Fruit fly (Drosophila melanogaster) whole organism, embryonic: ENCODE results near the gene smo.
A peak's percentile ranks its signal among the peaks of the same experiment; 100 is the strongest.

Experiments
- Bgb ChIP-seq: fragments of 200-800 bp; sonication (Bioruptor generic); IDR thresholded peaks from 2 replicates; pipeline ENCODE4 v1.3.6; 2022; ENCODE audit warnings: missing biosample characterization, missing genetic modification characterization; ENCODE audit not compliant: partially characterized antibody
- CG10209 ChIP-seq: fragments of 200-800 bp; sonication (Bioruptor generic); optimal IDR thresholded peaks from 3 replicates; lab custom pipeline; 2017; ENCODE audit warnings: missing biosample characterization, mild to moderate bottlenecking, missing genetic modification characterization, missing genetic modification reagents
- CG10366 ChIP-seq: fragments of 200-800 bp; sonication (Bioruptor generic); IDR thresholded peaks from 2 replicates; pipeline ENCODE4 v1.3.6; 2022; ENCODE audit warnings: missing biosample characterization, missing genetic modification characterization
- CG10431 ChIP-seq: fragments of 200-800 bp; sonication (Bioruptor generic); optimal IDR thresholded peaks from 3 replicates; lab custom pipeline; 2018; ENCODE audit warnings: missing biosample characterization, mild to moderate bottlenecking, missing genetic modification characterization
- CG17328 ChIP-seq: fragments of 200-800 bp; sonication (Bioruptor generic); IDR thresholded peaks from 2 replicates; pipeline ENCODE4 v1.3.6; 2022; ENCODE audit warnings: missing biosample characterization, missing genetic modification characterization
- CG17829 ChIP-seq: fragments of 200-800 bp; optimal IDR thresholded peaks from 2 replicates; lab custom pipeline; 2019; ENCODE audit warnings: missing biosample characterization, mild to moderate bottlenecking, missing genetic modification characterization, moderate library complexity
- CG18619 ChIP-seq: fragments of 200-800 bp; sonication (Bioruptor generic); optimal IDR thresholded peaks from 3 replicates; lab custom pipeline; 2017; ENCODE audit warnings: missing biosample characterization, mild to moderate bottlenecking, missing genetic modification characterization
- CG2875 ChIP-seq: fragments of 200-800 bp; sonication (Bioruptor generic); optimal IDR thresholded peaks from 2 replicates; lab custom pipeline; 2017; ENCODE audit warnings: missing biosample characterization, mild to moderate bottlenecking, missing genetic modification characterization, missing genetic modification reagents
- CG2889 ChIP-seq: fragments of 200-800 bp; sonication (Bioruptor generic); IDR thresholded peaks from 3 replicates; pipeline ENCODE4 v1.3.6; 2022; ENCODE audit warnings: missing biosample characterization, missing genetic modification characterization
- CG3163 ChIP-seq: fragments of 200-800 bp; sonication (Bioruptor generic); optimal IDR thresholded peaks from 3 replicates; lab custom pipeline; 2016; ENCODE audit warnings: missing biosample characterization, missing genetic modification characterization
- CG34422 ChIP-seq: fragments of 200-800 bp; sonication (Bioruptor generic); IDR thresholded peaks from 3 replicates; pipeline ENCODE4 v1.3.6; 2022; ENCODE audit warnings: missing biosample characterization, missing genetic modification characterization
- CG3838 ChIP-seq: fragments of 200-800 bp; sonication (Bioruptor generic); optimal IDR thresholded peaks from 3 replicates; lab custom pipeline; 2016; ENCODE audit warnings: missing biosample characterization, missing genetic modification characterization
- CG43689 ChIP-seq: fragments of 200-800 bp; sonication (Bioruptor generic); IDR thresholded peaks from 2 replicates; pipeline ENCODE4 v1.3.6; 2022; ENCODE audit warnings: missing biosample characterization, missing genetic modification characterization
- CG6254 ChIP-seq: fragments of 200-800 bp; sonication (Bioruptor generic); optimal IDR thresholded peaks from 3 replicates; lab custom pipeline; 2017; ENCODE audit warnings: mild to moderate bottlenecking, missing biosample characterization, missing genetic modification reagents, missing genetic modification characterization
- CG6683 ChIP-seq: fragments of 200-800 bp; sonication (Bioruptor generic); optimal IDR thresholded peaks from 2 replicates; lab custom pipeline; 2017; ENCODE audit warnings: missing biosample characterization, mild to moderate bottlenecking, missing genetic modification characterization, missing genetic modification reagents
- CG6813 ChIP-seq: fragments of 200-800 bp; sonication (Bioruptor generic); optimal IDR thresholded peaks from 2 replicates; lab custom pipeline; 2017; ENCODE audit warnings: missing biosample characterization, missing genetic modification characterization, mild to moderate bottlenecking, moderate library complexity, missing genetic modification reagents
- CG7271 ChIP-seq: fragments of 200-800 bp; sonication (Bioruptor generic); optimal IDR thresholded peaks from 2 replicates; lab custom pipeline; 2018; ENCODE audit warnings: missing biosample characterization, mild to moderate bottlenecking, missing genetic modification characterization, moderate library complexity
- CG7745 ChIP-seq: fragments of 200-800 bp; sonication (Bioruptor generic); optimal IDR thresholded peaks from 2 replicates; lab custom pipeline; 2018; ENCODE audit warnings: missing biosample characterization, mild to moderate bottlenecking, missing genetic modification characterization, moderate library complexity
- CG7928 ChIP-seq: fragments of 200-800 bp; sonication (Bioruptor generic); optimal IDR thresholded peaks from 2 replicates; lab custom pipeline; 2017; ENCODE audit warnings: missing biosample characterization, mild to moderate bottlenecking, missing genetic modification characterization
- CG8944 ChIP-seq: fragments of 200-800 bp; sonication (Bioruptor generic); optimal IDR thresholded peaks from 3 replicates; lab custom pipeline; 2016; ENCODE audit warnings: missing biosample characterization, missing genetic modification characterization
- D ChIP-seq, 2 experiments: fragments of 200-800 bp in 1 of 2; fragments of >200 bp in 1 of 2; sonication (Bioruptor generic) in 1 of 2; optimal IDR thresholded peaks; 2 replicates in 1 of 2; 3 replicates in 1 of 2; lab custom pipeline; 2017; ENCODE audit warnings: mild to moderate bottlenecking in 1 of 2, missing biosample characterization in 1 of 2, missing genetic modification characterization in 1 of 2, missing genetic modification reagents in 1 of 2
- D19A ChIP-seq: fragments of 200-800 bp; optimal IDR thresholded peaks from 3 replicates; lab custom pipeline; 2019; ENCODE audit warnings: missing biosample characterization, mild to moderate bottlenecking, missing genetic modification characterization, moderate library complexity
- Drgx ChIP-seq: fragments of 200-800 bp; sonication (Bioruptor generic); IDR thresholded peaks from 2 replicates; pipeline ENCODE4 v1.3.6; 2022; ENCODE audit warnings: missing biosample characterization, missing genetic modification characterization
- Fer2 ChIP-seq: fragments of 200-800 bp; sonication (Bioruptor generic); optimal IDR thresholded peaks from 2 replicates; lab custom pipeline; 2018; ENCODE audit warnings: missing biosample characterization, mild to moderate bottlenecking, missing genetic modification characterization, moderate library complexity
- H15 ChIP-seq: fragments of 200-800 bp; sonication (Bioruptor generic); IDR thresholded peaks from 3 replicates; pipeline ENCODE4 v1.3.6; 2022; ENCODE audit warnings: missing biosample characterization, missing genetic modification characterization
- Jarid2 ChIP-seq: fragments of 200-800 bp; sonication (Bioruptor generic); optimal IDR thresholded peaks from 3 replicates; lab custom pipeline; 2017; ENCODE audit warnings: mild to moderate bottlenecking, missing biosample characterization, missing genetic modification reagents, missing genetic modification characterization
- Mes4 ChIP-seq: fragments of 200-800 bp; sonication (Bioruptor generic); optimal IDR thresholded peaks from 2 replicates; lab custom pipeline; 2016; ENCODE audit warnings: missing biosample characterization, missing genetic modification characterization
- Myb ChIP-seq: fragments of 200-800 bp; sonication (Bioruptor generic); optimal IDR thresholded peaks from 2 replicates; lab custom pipeline; 2016; ENCODE audit warnings: missing biosample characterization, missing genetic modification characterization
- NC2α ChIP-seq: fragments of 200-800 bp; sonication (Bioruptor generic); optimal IDR thresholded peaks from 2 replicates; lab custom pipeline; 2016; ENCODE audit warnings: missing biosample characterization, missing genetic modification characterization
- NFAT ChIP-seq: fragments of 200-800 bp; sonication (Bioruptor generic); IDR thresholded peaks from 2 replicates; pipeline ENCODE4 v1.3.6; 2022; ENCODE audit warnings: missing biosample characterization, missing genetic modification characterization
- Sin3A ChIP-seq: fragments of >200 bp; optimal IDR thresholded peaks from 2 replicates; lab custom pipeline; 2018
- Sox102F ChIP-seq: fragments of 200-800 bp; sonication (Bioruptor generic); optimal IDR thresholded peaks from 2 replicates; lab custom pipeline; 2018; ENCODE audit warnings: missing biosample characterization, mild to moderate bottlenecking, missing genetic modification characterization, moderate library complexity
- TFAM ChIP-seq: fragments of 200-800 bp; sonication (Bioruptor generic); optimal IDR thresholded peaks from 2 replicates; lab custom pipeline; 2017; ENCODE audit warnings: missing biosample characterization, missing genetic modification characterization, inconsistent platforms
- Tbp ChIP-seq: fragments of >200 bp; optimal IDR thresholded peaks from 2 replicates; lab custom pipeline; 2018; ENCODE audit warnings: missing biosample characterization, missing genetic modification characterization
- Trl ChIP-seq, 3 experiments: fragments of >200 bp in 2 of 3; fragments of 200-800 bp in 1 of 3; sonication (Bioruptor generic) in 1 of 3; optimal IDR thresholded peaks; 2 replicates in 1 of 3; 3 replicates in 2 of 3; lab custom pipeline; 2016 to 2017; ENCODE audit warnings: missing biosample characterization in 1 of 3, missing genetic modification characterization in 1 of 3
- al ChIP-seq: fragments of 200-800 bp; sonication (Bioruptor generic); IDR thresholded peaks from 2 replicates; pipeline ENCODE4 v1.3.6; 2022; ENCODE audit warnings: missing biosample characterization, missing genetic modification characterization
- aop ChIP-seq: fragments of 200-800 bp; sonication (Bioruptor generic); IDR thresholded peaks from 2 replicates; pipeline ENCODE4 v1.3.6; 2022; ENCODE audit warnings: missing biosample characterization, missing genetic modification characterization
- cas ChIP-seq: fragments of 200-800 bp; sonication (Bioruptor generic); IDR thresholded peaks from 2 replicates; pipeline ENCODE4 v1.3.6; 2022; ENCODE audit warnings: missing biosample characterization, missing genetic modification characterization
- chm ChIP-seq: fragments of 200-800 bp; sonication (Bioruptor generic); IDR thresholded peaks from 2 replicates; pipeline ENCODE4 v1.3.6; 2022; ENCODE audit warnings: missing biosample characterization, missing genetic modification characterization
- cwo ChIP-seq: fragments of 200-800 bp; sonication (Bioruptor generic); optimal IDR thresholded peaks from 3 replicates; lab custom pipeline; 2017; ENCODE audit warnings: missing biosample characterization, missing genetic modification characterization, mild to moderate bottlenecking, moderate library complexity, missing genetic modification reagents
- dm ChIP-seq: fragments of 200-800 bp; sonication (Bioruptor generic); optimal IDR thresholded peaks from 3 replicates; lab custom pipeline; 2016; ENCODE audit warnings: missing biosample characterization, missing genetic modification characterization
- exex ChIP-seq: fragments of 200-800 bp; sonication (Bioruptor generic); optimal IDR thresholded peaks from 4 replicates; lab custom pipeline; 2018; ENCODE audit warnings: missing biosample characterization, mild to moderate bottlenecking, missing genetic modification characterization, moderate library complexity
- fd3F ChIP-seq: fragments of 200-800 bp; sonication (Bioruptor generic); optimal IDR thresholded peaks from 2 replicates; lab custom pipeline; 2018; ENCODE audit warnings: missing biosample characterization, mild to moderate bottlenecking, missing genetic modification characterization, moderate library complexity
- gce ChIP-seq: fragments of 200-800 bp; sonication (Bioruptor generic); IDR thresholded peaks from 3 replicates; pipeline ENCODE4 v1.3.6; 2022; ENCODE audit warnings: missing biosample characterization, missing genetic modification characterization
- hkb ChIP-seq, 2 experiments: fragments of 200-800 bp in 1 of 2; fragments of >200 bp in 1 of 2; sonication (Bioruptor generic) in 1 of 2; IDR thresholded peaks in 1 of 2; optimal IDR thresholded peaks in 1 of 2; 2 replicates each; pipeline versions ENCODE4 v1.3.6 to Lab custom; 2017 to 2022; ENCODE audit warnings: missing biosample characterization in 1 of 2, missing genetic modification characterization in 1 of 2
- sc ChIP-seq, 3 experiments: fragments of >200 bp in 2 of 3; fragments of 200-800 bp in 1 of 3; sonication (Bioruptor generic) in 1 of 3; optimal IDR thresholded peaks; 2 replicates in 2 of 3; 3 replicates in 1 of 3; lab custom pipeline; 2017; ENCODE audit warnings: mild to moderate bottlenecking in 1 of 3, missing biosample characterization in 1 of 3, missing genetic modification characterization in 1 of 3, missing genetic modification reagents in 1 of 3
- seq ChIP-seq: fragments of 200-800 bp; sonication (Bioruptor generic); IDR thresholded peaks from 2 replicates; pipeline ENCODE4 v1.3.6; 2022; ENCODE audit warnings: missing biosample characterization, missing genetic modification characterization
- vvl ChIP-seq: fragments of 200-800 bp; sonication (Bioruptor generic); IDR thresholded peaks from 2 replicates; pipeline ENCODE4 v1.3.6; 2022; ENCODE audit warnings: missing biosample characterization, missing genetic modification characterization

The smo gene

dm6 chr2L:246656-247340 is 30.6 kb upstream of the smo start (continued):
- TF ChIP-seq CG6683 (GFP tag; lab: Kevin White, UChicago) (no peak), CG17328 (no peak), Sox102F (GFP tag; lab: Kevin White, UChicago) (no peak), CG6254 (no peak), CG43689 (GFP tag; lab: Robert Waterston, UW) (no peak), aop (no peak), CG10431 (peak; percentile 14), Drgx (peak; percentile 75), D (optimal IDR thresholded peaks at IDR 0.05; lab: Kevin White, UChicago) (no peak), D (GFP tag; optimal IDR thresholded peaks at IDR 0.05; lab: Kevin White, UChicago) (no peak), chm (GFP tag; lab: Robert Waterston, UW) (peak; percentile 53; the same call in 1 of the 2 replicates), Jarid2 (GFP tag; lab: Kevin White, UChicago) (no peak), CG7928 (no peak), CG8944 (GFP tag; lab: Kevin White, UChicago) (no peak), Sin3A (no peak), CG2875 (no peak), CG6813 (GFP tag; lab: Kevin White, UChicago) (no peak), cas (GFP tag; lab: Robert Waterston, UW) (no peak), CG3838 (no peak), Myb (GFP tag; lab: Kevin White, UChicago) (no peak), gce (GFP tag; lab: Robert Waterston, UW) (no peak), Tbp (no peak), hkb (optimal IDR thresholded peaks at IDR 0.05; lab: Kevin White, UChicago) (no peak), hkb (GFP tag; IDR thresholded peaks at IDR 0.05; lab: Robert Waterston, UW) (0 out of 2 replicates have a peak, but pooled peaks have one; percentile 32), CG17829 (no peak), CG10366 (no peak), Fer2 (tag; lab: Kevin White, UChicago) (no peak), vvl (GFP tag; lab: Robert Waterston, UW) (no peak), exex (tag; lab: Kevin White, UChicago) (no peak), Bgb (GFP tag; lab: Robert Waterston, UW) (peak; percentile 23; the same call in 1 of the 2 replicates), dm (GFP tag; lab: Kevin White, UChicago) (peak; percentile 11), al (no peak), Trl (optimal IDR thresholded peaks at IDR 0.05; lab: Kevin White, UChicago) (peak; percentile 96 to 98), Trl (GFP tag; optimal IDR thresholded peaks at IDR 0.05; lab: Kevin White, UChicago) (peak; percentile 68), TFAM (no peak), CG18619 (GFP tag; lab: Kevin White, UChicago) (no peak), seq (no peak), CG10209 (GFP tag; lab: Kevin White, UChicago) (peak; percentile 85), CG7271 (tag; lab: Kevin White, UChicago) (no peak), NC2α (GFP tag; lab: Kevin White, UChicago) (no peak), fd3F (no peak), sc (optimal IDR thresholded peaks at IDR 0.05; lab: Kevin White, UChicago) (no peak), sc (GFP tag; optimal IDR thresholded peaks at IDR 0.05; lab: Kevin White, UChicago) (no peak), CG34422 (peak; percentile 92; the same call in 2 of the 3 replicates), H15 (GFP tag; lab: Robert Waterston, UW) (no peak), CG7745 (no peak), D19A (no peak), cwo (peak; percentile 100), Mes4 (GFP tag; lab: Kevin White, UChicago) (no peak), CG3163 (GFP tag; lab: Kevin White, UChicago) (peak; percentile 94), CG2889 (GFP tag; lab: Robert Waterston, UW) (no peak), NFAT (no peak)
